Fruit fly (Drosophila melanogaster) whole organism, embryonic: ENCODE results near the gene CG17118.
A peak's percentile ranks its signal among the peaks of the same experiment; 100 is the strongest.

Experiments
- ATbp ChIP-seq: fragments of 200-800 bp; sonication (Bioruptor generic); optimal IDR thresholded peaks from 2 replicates; lab custom pipeline; 2017; ENCODE audit warnings: missing biosample characterization, mild to moderate bottlenecking, missing genetic modification characterization, missing genetic modification reagents
- Atf6 ChIP-seq: fragments of 200-800 bp; sonication (Bioruptor generic); IDR thresholded peaks from 2 replicates; pipeline ENCODE4 v1.3.6; 2022; ENCODE audit warnings: missing biosample characterization, missing genetic modification characterization
- CG10654 ChIP-seq: fragments of 200-800 bp; sonication (Bioruptor generic); optimal IDR thresholded peaks from 2 replicates; lab custom pipeline; 2016; ENCODE audit warnings: missing biosample characterization, missing genetic modification characterization
- CG12219 ChIP-seq: fragments of 200-800 bp; sonication (Bioruptor generic); optimal IDR thresholded peaks from 3 replicates; lab custom pipeline; 2018; ENCODE audit warnings: missing biosample characterization, mild to moderate bottlenecking, missing genetic modification characterization
- CG13424 ChIP-seq: fragments of 200-800 bp; sonication (Bioruptor generic); optimal IDR thresholded peaks from 2 replicates; lab custom pipeline; 2019; ENCODE audit warnings: missing biosample characterization, mild to moderate bottlenecking, missing genetic modification characterization, moderate library complexity
- CG13775 ChIP-seq: fragments of 200-800 bp; sonication (Bioruptor generic); optimal IDR thresholded peaks from 3 replicates; lab custom pipeline; 2017; ENCODE audit warnings: missing biosample characterization, mild to moderate bottlenecking, missing genetic modification characterization
- CG15514 ChIP-seq: fragments of 200-800 bp; sonication (Bioruptor generic); optimal IDR thresholded peaks from 3 replicates; lab custom pipeline; 2017; ENCODE audit warnings: missing biosample characterization, missing genetic modification characterization, mild to moderate bottlenecking, moderate library complexity, missing genetic modification reagents
- CG1603 ChIP-seq: fragments of 200-800 bp; sonication (Bioruptor generic); optimal IDR thresholded peaks from 2 replicates; lab custom pipeline; 2019; ENCODE audit warnings: missing biosample characterization, mild to moderate bottlenecking, missing genetic modification characterization, moderate library complexity
- CG17359 ChIP-seq: fragments of 200-800 bp; sonication (Bioruptor generic); optimal IDR thresholded peaks from 3 replicates; lab custom pipeline; 2018; ENCODE audit warnings: missing biosample characterization, mild to moderate bottlenecking, missing genetic modification characterization, moderate library complexity
- CG17802 ChIP-seq: fragments of 200-800 bp; sonication (Bioruptor generic); optimal IDR thresholded peaks from 2 replicates; lab custom pipeline; 2018; ENCODE audit warnings: missing biosample characterization, mild to moderate bottlenecking, missing genetic modification characterization, moderate library complexity
- CG34376 ChIP-seq: fragments of 200-800 bp; sonication (Bioruptor generic); optimal IDR thresholded peaks from 2 replicates; lab custom pipeline; 2018; ENCODE audit warnings: missing biosample characterization, mild to moderate bottlenecking, missing genetic modification characterization
- CG3847 ChIP-seq: fragments of 200-800 bp; sonication (Bioruptor generic); IDR thresholded peaks from 2 replicates; pipeline ENCODE4 v1.3.6; 2022; ENCODE audit warnings: missing biosample characterization, missing genetic modification characterization
- CG7839 ChIP-seq: fragments of 200-800 bp; sonication (Bioruptor generic); optimal IDR thresholded peaks from 3 replicates; lab custom pipeline; 2018; ENCODE audit warnings: missing biosample characterization, mild to moderate bottlenecking, missing genetic modification characterization, moderate library complexity
- CG8089 ChIP-seq: fragments of 200-800 bp; sonication (Bioruptor generic); optimal IDR thresholded peaks from 3 replicates; lab custom pipeline; 2016; ENCODE audit warnings: missing biosample characterization, missing genetic modification characterization
- CG8290 ChIP-seq, 3 experiments: fragments of 200-800 bp; sonication (Bioruptor generic); optimal IDR thresholded peaks; 2 replicates each; lab custom pipeline; 2016 to 2019; ENCODE audit warnings: missing biosample characterization in 3 of 3, missing genetic modification characterization in 3 of 3, mild to moderate bottlenecking in 2 of 3, moderate library complexity in 1 of 3
- CHES-1-like ChIP-seq: fragments of 200-800 bp; sonication (Bioruptor generic); optimal IDR thresholded peaks from 2 replicates; lab custom pipeline; 2016; ENCODE audit warnings: missing biosample characterization, missing genetic modification characterization
- Dbx ChIP-seq: fragments of 200-800 bp; sonication (Bioruptor generic); IDR thresholded peaks from 3 replicates; pipeline ENCODE4 v1.3.6; 2022; ENCODE audit warnings: missing biosample characterization, missing genetic modification characterization
- Doc3 ChIP-seq: fragments of 200-800 bp; sonication (Bioruptor generic); IDR thresholded peaks from 3 replicates; pipeline ENCODE4 v1.3.6; 2022; ENCODE audit warnings: missing biosample characterization, missing genetic modification characterization; ENCODE audit not compliant: partially characterized antibody
- Fer3 ChIP-seq: fragments of 200-800 bp; sonication (Bioruptor generic); optimal IDR thresholded peaks from 2 replicates; lab custom pipeline; 2018; ENCODE audit warnings: missing biosample characterization, mild to moderate bottlenecking, missing genetic modification characterization, moderate library complexity
- HLH4C ChIP-seq: fragments of 200-800 bp; sonication (Bioruptor generic); IDR thresholded peaks from 3 replicates; pipeline ENCODE4 v1.3.6; 2022; ENCODE audit warnings: missing biosample characterization, missing genetic modification characterization; ENCODE audit not compliant: partially characterized antibody
- HLHmδ ChIP-seq: fragments of 200-800 bp; sonication (Bioruptor generic); optimal IDR thresholded peaks from 2 replicates; lab custom pipeline; 2018; ENCODE audit warnings: missing biosample characterization, mild to moderate bottlenecking, missing genetic modification characterization, moderate library complexity
- Jarid2 ChIP-seq: fragments of 200-800 bp; sonication (Bioruptor generic); optimal IDR thresholded peaks from 3 replicates; lab custom pipeline; 2017; ENCODE audit warnings: mild to moderate bottlenecking, missing biosample characterization, missing genetic modification reagents, missing genetic modification characterization
- Myb ChIP-seq: fragments of 200-800 bp; sonication (Bioruptor generic); optimal IDR thresholded peaks from 2 replicates; lab custom pipeline; 2016; ENCODE audit warnings: missing biosample characterization, missing genetic modification characterization
- Stat92E ChIP-seq, 3 experiments: fragments of >200 bp in 2 of 3; fragments of 200-800 bp in 1 of 3; sonication (Bioruptor generic) in 1 of 3; optimal IDR thresholded peaks; 2 replicates each; lab custom pipeline; 2017 to 2019; ENCODE audit warnings: missing biosample characterization in 3 of 3, missing genetic modification characterization in 3 of 3, mild to moderate bottlenecking in 1 of 3, moderate library complexity in 1 of 3
- Trl ChIP-seq, 3 experiments: fragments of >200 bp in 2 of 3; fragments of 200-800 bp in 1 of 3; sonication (Bioruptor generic) in 1 of 3; optimal IDR thresholded peaks; 2 replicates in 1 of 3; 3 replicates in 2 of 3; lab custom pipeline; 2016 to 2017; ENCODE audit warnings: missing biosample characterization in 1 of 3, missing genetic modification characterization in 1 of 3
- Xrp1 ChIP-seq: fragments of 200-800 bp; sonication (Bioruptor generic); IDR thresholded peaks from 2 replicates; pipeline ENCODE4 v1.3.6; 2022; ENCODE audit warnings: missing biosample characterization, missing genetic modification characterization
- al ChIP-seq: fragments of 200-800 bp; sonication (Bioruptor generic); IDR thresholded peaks from 2 replicates; pipeline ENCODE4 v1.3.6; 2022; ENCODE audit warnings: missing biosample characterization, missing genetic modification characterization
- bigmax ChIP-seq: fragments of 200-800 bp; sonication (Bioruptor generic); optimal IDR thresholded peaks from 2 replicates; lab custom pipeline; 2018; ENCODE audit warnings: missing biosample characterization, mild to moderate bottlenecking, missing genetic modification characterization
- cad ChIP-seq: fragments of >200 bp; optimal IDR thresholded peaks from 2 replicates; lab custom pipeline; 2017; ENCODE audit warnings: missing biosample characterization, missing genetic modification characterization
- caup ChIP-seq: fragments of 200-800 bp; sonication (Bioruptor generic); optimal IDR thresholded peaks from 3 replicates; lab custom pipeline; 2017; ENCODE audit warnings: missing biosample characterization, mild to moderate bottlenecking, missing genetic modification characterization, moderate library complexity; ENCODE audit not compliant: severe bottlenecking
- chif ChIP-seq, 2 experiments: fragments of 200-800 bp; sonication (Bioruptor generic); optimal IDR thresholded peaks; 3 replicates each; lab custom pipeline; 2016; ENCODE audit warnings: missing biosample characterization in 2 of 2, missing genetic modification characterization in 2 of 2
- dan ChIP-seq: fragments of 200-800 bp; sonication (Bioruptor generic); IDR thresholded peaks from 2 replicates; pipeline ENCODE4 v1.3.6; 2022; ENCODE audit warnings: missing biosample characterization, missing genetic modification characterization
- exex ChIP-seq: fragments of 200-800 bp; sonication (Bioruptor generic); optimal IDR thresholded peaks from 4 replicates; lab custom pipeline; 2018; ENCODE audit warnings: missing biosample characterization, mild to moderate bottlenecking, missing genetic modification characterization, moderate library complexity
- fd3F ChIP-seq: fragments of 200-800 bp; sonication (Bioruptor generic); optimal IDR thresholded peaks from 2 replicates; lab custom pipeline; 2018; ENCODE audit warnings: missing biosample characterization, mild to moderate bottlenecking, missing genetic modification characterization, moderate library complexity
- gfzf ChIP-seq: fragments of 200-800 bp; sonication (Bioruptor generic); optimal IDR thresholded peaks from 2 replicates; lab custom pipeline; 2016; ENCODE audit warnings: missing biosample characterization, mild to moderate bottlenecking, missing genetic modification characterization, moderate library complexity
- h ChIP-seq: fragments of >200 bp; optimal IDR thresholded peaks from 2 replicates; lab custom pipeline; 2017
- hbn ChIP-seq: fragments of 200-800 bp; sonication (Bioruptor generic); IDR thresholded peaks from 2 replicates; pipeline ENCODE4 v1.3.6; 2022; ENCODE audit warnings: missing biosample characterization, missing genetic modification characterization; ENCODE audit not compliant: partially characterized antibody
- hkb ChIP-seq, 2 experiments: fragments of 200-800 bp in 1 of 2; fragments of >200 bp in 1 of 2; sonication (Bioruptor generic) in 1 of 2; IDR thresholded peaks in 1 of 2; optimal IDR thresholded peaks in 1 of 2; 2 replicates each; pipeline versions ENCODE4 v1.3.6 to Lab custom; 2017 to 2022; ENCODE audit warnings: missing biosample characterization in 1 of 2, missing genetic modification characterization in 1 of 2
- jigr1 ChIP-seq: fragments of 200-800 bp; sonication (Bioruptor generic); IDR thresholded peaks from 3 replicates; pipeline ENCODE4 v1.3.6; 2022; ENCODE audit warnings: missing biosample characterization, missing genetic modification characterization
- jing ChIP-seq: fragments of 200-800 bp; sonication (Bioruptor generic); optimal IDR thresholded peaks from 2 replicates; lab custom pipeline; 2018; ENCODE audit warnings: missing biosample characterization, mild to moderate bottlenecking, missing genetic modification characterization
- kah ChIP-seq: fragments of 200-800 bp; sonication (Bioruptor generic); optimal IDR thresholded peaks from 2 replicates; lab custom pipeline; 2018; ENCODE audit warnings: missing biosample characterization, mild to moderate bottlenecking, missing genetic modification characterization
- p53 ChIP-seq: fragments of 200-800 bp; sonication (Bioruptor generic); optimal IDR thresholded peaks from 2 replicates; lab custom pipeline; 2016; ENCODE audit warnings: missing biosample characterization, missing genetic modification characterization
- slbo ChIP-seq: fragments of 200-800 bp; sonication (Bioruptor generic); IDR thresholded peaks from 2 replicates; pipeline ENCODE4 v1.3.6; 2022; ENCODE audit warnings: missing biosample characterization, missing genetic modification characterization
- so ChIP-seq: fragments of 200-800 bp; sonication (Bioruptor generic); IDR thresholded peaks from 3 replicates; pipeline ENCODE4 v1.3.6; 2022; ENCODE audit warnings: missing biosample characterization, missing genetic modification characterization
- tll ChIP-seq, 2 experiments: fragments of 200-800 bp in 1 of 2; fragments of >200 bp in 1 of 2; sonication (Bioruptor generic) in 1 of 2; optimal IDR thresholded peaks; 2 replicates each; lab custom pipeline; 2017 to 2019; ENCODE audit warnings: missing biosample characterization in 2 of 2, missing genetic modification characterization in 2 of 2, mild to moderate bottlenecking in 1 of 2, moderate library complexity in 1 of 2
- tup ChIP-seq: fragments of 200-800 bp; sonication (Bioruptor generic); optimal IDR thresholded peaks from 2 replicates; lab custom pipeline; 2016; ENCODE audit warnings: missing biosample characterization, mild to moderate bottlenecking, missing genetic modification characterization, moderate library complexity
- wor ChIP-seq: fragments of 200-800 bp; sonication (Bioruptor generic); IDR thresholded peaks from 2 replicates; pipeline ENCODE4 v1.3.6; 2022; ENCODE audit warnings: missing biosample characterization, missing genetic modification characterization
- zen ChIP-seq: fragments of 200-800 bp; sonication (Bioruptor generic); optimal IDR thresholded peaks from 3 replicates; lab custom pipeline; 2018; ENCODE audit warnings: missing biosample characterization, mild to moderate bottlenecking, missing genetic modification characterization, moderate library complexity
- zf30C ChIP-seq: fragments of 200-800 bp; sonication (Bioruptor generic); optimal IDR thresholded peaks from 3 replicates; lab custom pipeline; 2018; ENCODE audit warnings: missing biosample characterization, mild to moderate bottlenecking, missing genetic modification characterization

The CG17118 gene

DNA sequence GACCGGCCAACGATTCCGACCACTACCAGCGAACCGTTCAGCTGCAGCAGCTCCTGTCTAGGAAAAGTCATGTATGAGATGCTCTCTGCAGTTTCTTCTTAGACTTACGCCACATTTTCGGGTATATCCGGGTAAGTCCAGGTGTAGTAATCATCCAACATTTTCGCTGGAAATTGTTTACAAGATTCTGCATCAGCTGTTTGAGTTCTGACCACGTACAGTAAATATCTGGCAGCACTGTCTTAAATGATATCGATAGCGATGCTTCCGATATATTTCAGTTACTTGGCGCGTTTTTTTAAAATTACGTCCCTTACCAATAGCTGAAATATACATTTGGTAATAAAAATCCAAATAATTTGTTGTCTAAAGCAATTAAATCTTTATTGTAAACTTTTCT is 13.7 kb downstream of the CG17118 start, which contains the start of gene CG6729 (continued):
- peak in 1 of 3 experiments; percentile 3 for TF ChIP-seq Stat92E (GFP tag; optimal IDR thresholded peaks at IDR 0.05; lab: Kevin White, UChicago)
- no peak for TF ChIP-seq Trl (optimal IDR thresholded peaks at IDR 0.05; lab: Kevin White, UChicago)
- no peak for TF ChIP-seq Trl (GFP tag; optimal IDR thresholded peaks at IDR 0.05; lab: Kevin White, UChicago)
- TF ChIP-seq Xrp1 (GFP tag; lab: Robert Waterston, UW): no peak
- no peak for TF ChIP-seq caup (GFP tag; lab: Kevin White, UChicago)
- TF ChIP-seq CG34376 (GFP tag; lab: Kevin White, UChicago): no peak
- TF ChIP-seq h (lab: Kevin White, UChicago): no peak
- TF ChIP-seq fd3F (GFP tag; lab: Kevin White, UChicago): no peak
- no peak for TF ChIP-seq CG13424 (tag; lab: Kevin White, UChicago)
- no peak for TF ChIP-seq CG12219 (GFP tag; lab: Kevin White, UChicago)
- TF ChIP-seq hkb (optimal IDR thresholded peaks at IDR 0.05; lab: Kevin White, UChicago): no peak
- TF ChIP-seq hkb (GFP tag; IDR thresholded peaks at IDR 0.05; lab: Robert Waterston, UW): no peak
- TF ChIP-seq CG17802 (tag; lab: Kevin White, UChicago): no peak
- no peak for TF ChIP-seq chif (GFP tag; optimal IDR thresholded peaks at IDR 0.05; lab: Kevin White, UChicago)
- no peak for TF ChIP-seq CG10654 (GFP tag; lab: Kevin White, UChicago)
- no peak for TF ChIP-seq jigr1
- TF ChIP-seq Dbx (GFP tag; lab: Robert Waterston, UW): no peak
- no peak for TF ChIP-seq jing (GFP tag; lab: Kevin White, UChicago)
- TF ChIP-seq CG3847: 0 out of 2 replicates have a peak, but pooled peaks have one; percentile 6
- TF ChIP-seq HLH4C (GFP tag; lab: Robert Waterston, UW): peak; percentile 65
- TF ChIP-seq Atf6 (GFP tag; lab: Robert Waterston, UW): no peak
- TF ChIP-seq gfzf: peak; percentile 19
- TF ChIP-seq CG7839 (tag; lab: Kevin White, UChicago): no peak
- TF ChIP-seq bigmax: no peak
- no peak for TF ChIP-seq dan (GFP tag; lab: Robert Waterston, UW)
- no peak for TF ChIP-seq tup (GFP tag; lab: Kevin White, UChicago)
- TF ChIP-seq kah (GFP tag; lab: Kevin White, UChicago): no peak
- no peak for TF ChIP-seq CG1603 (tag; lab: Kevin White, UChicago)
- TF ChIP-seq wor (GFP tag; lab: Robert Waterston, UW): no peak
- TF ChIP-seq CHES-1-like: no peak
- TF ChIP-seq CG8089 (GFP tag; lab: Kevin White, UChicago): no peak
- no peak for TF ChIP-seq CG13775 (GFP tag; lab: Kevin White, UChicago)
- no peak for TF ChIP-seq tll (GFP tag; optimal IDR thresholded peaks at IDR 0.05; lab: Kevin White, UChicago)
- peak; percentile 91 for TF ChIP-seq Myb (GFP tag; lab: Kevin White, UChicago)
- TF ChIP-seq HLHmδ (GFP tag; lab: Kevin White, UChicago): no peak
- TF ChIP-seq Fer3 (tag; lab: Kevin White, UChicago): no peak
- TF ChIP-seq zf30C (GFP tag; lab: Kevin White, UChicago): no peak
- TF ChIP-seq CG15514 (GFP tag; lab: Kevin White, UChicago): peak; percentile 57
- no peak for TF ChIP-seq cad (GFP tag; lab: Kevin White, UChicago)
- peak; percentile 72; the same call in 2 of the 3 replicates for TF ChIP-seq Doc3 (GFP tag; lab: Robert Waterston, UW)
- peak; percentile 81 for TF ChIP-seq hbn (GFP tag; lab: Robert Waterston, UW)
- TF ChIP-seq CG8290 (GFP tag; optimal IDR thresholded peaks at IDR 0.05; lab: Kevin White, UChicago): no peak
- no peak for TF ChIP-seq CG8290 (tag; optimal IDR thresholded peaks at IDR 0.05; lab: Kevin White, UChicago)
- TF ChIP-seq slbo (GFP tag; lab: Robert Waterston, UW): no peak
- no peak for TF ChIP-seq exex (tag; lab: Kevin White, UChicago)
- TF ChIP-seq zen (tag; lab: Kevin White, UChicago): no peak
- TF ChIP-seq p53 (GFP tag; lab: Kevin White, UChicago): no peak
- no peak for TF ChIP-seq al (GFP tag; lab: Robert Waterston, UW)
- no peak for TF ChIP-seq ATbp (GFP tag; lab: Kevin White, UChicago)
- no peak for TF ChIP-seq so
- no peak for TF ChIP-seq CG17359 (tag; lab: Kevin White, UChicago)
- no peak for TF ChIP-seq Jarid2 (GFP tag; lab: Kevin White, UChicago)
